Fruit fly (Drosophila melanogaster): Measurements from ENCODE around the gene Lasp.

- TF ChIP-seq CTCF (optimal IDR thresholded peaks at IDR 0.05) (no peak), CG8478 (optimal IDR thresholded peaks at IDR 0.05) (no peak)
Measured at dm6 chr3L:16750750-16751149, 39.3 kb upstream of the Lasp start.

Data from S2 (cell line).